Worm (Caenorhabditis elegans) whole organism, mixed stage, embryonic: ENCODE results near the gene ZC513.14.

ENCODE experiments used
- M03D4.4 ChIP-seq: sonication (generic microtip); optimal IDR thresholded peaks from 2 replicates; lab custom pipeline; 2017; ENCODE audit warnings: mild to moderate bottlenecking, missing genetic modification characterization, missing compliant biosample characterization
- blmp-1 ChIP-seq: fragments of 150-350 bp; optimal IDR thresholded peaks from 2 replicates; lab custom pipeline; 2014; ENCODE audit warnings: missing biosample characterization, missing genetic modification characterization
- lin-13 ChIP-seq: fragments of 150-350 bp; optimal IDR thresholded peaks from 2 replicates; lab custom pipeline; 2014; ENCODE audit warnings: missing biosample characterization, missing genetic modification characterization
- lsy-2 ChIP-seq: fragments of 150-350 bp; optimal IDR thresholded peaks from 2 replicates; lab custom pipeline; 2014; ENCODE audit warnings: missing biosample characterization, missing genetic modification characterization
- nhr-12 ChIP-seq: fragments of 150-350 bp; optimal IDR thresholded peaks from 2 replicates; lab custom pipeline; 2014; ENCODE audit warnings: missing biosample characterization, missing genetic modification characterization
- nhr-28 ChIP-seq: fragments of 150-350 bp; optimal IDR thresholded peaks from 2 replicates; lab custom pipeline; 2014; ENCODE audit warnings: missing biosample characterization, missing genetic modification characterization
- nhr-76 ChIP-seq: sonication (generic microtip); optimal IDR thresholded peaks from 2 replicates; lab custom pipeline; 2017; ENCODE audit warnings: missing biosample characterization, missing genetic modification characterization
- snpc-4 ChIP-seq: fragments of 150-350 bp; optimal IDR thresholded peaks from 2 replicates; lab custom pipeline; 2014; ENCODE audit warnings: missing biosample characterization, missing genetic modification characterization
- unc-120 ChIP-seq: sonication (generic microtip); optimal IDR thresholded peaks from 2 replicates; lab custom pipeline; 2017; ENCODE audit warnings: missing genetic modification characterization, missing compliant biosample characterization; ENCODE audit not compliant: poor library complexity, severe bottlenecking
- unc-62 ChIP-seq: fragments of 150-350 bp; optimal IDR thresholded peaks from 2 replicates; lab custom pipeline; 2014; ENCODE audit warnings: missing biosample characterization, missing genetic modification reagents, missing genetic modification characterization

ce11 chrV:8016928-8017327 lies 18.9 kb downstream of the ZC513.14 start, which contains the start of gene sptl-2:
- TF ChIP-seq nhr-76 (tag; lab: Kevin White, UChicago) (no peak), lsy-2 (no peak), blmp-1 (tag; lab: Kevin White, UChicago) (no peak), unc-120 (tag; lab: Kevin White, UChicago) (no peak), nhr-28 (tag; lab: Kevin White, UChicago) (no peak), snpc-4 (no peak), M03D4.4 (tag; lab: Kevin White, UChicago) (no peak), nhr-12 (tag; lab: Kevin White, UChicago) (no peak), lin-13 (tag; lab: Kevin White, UChicago) (no peak), unc-62 (GFP tag; lab: Kevin White, UChicago) (no peak)
